Worm (Caenorhabditis elegans): ENCODE data around the gene cpn-2.
A peak's percentile ranks its signal among the peaks of the same experiment; 100 is the strongest.

ce11 chrII:319459-319858, 18.1 kb upstream of the cpn-2 start, which contains the start of gene far-7:
- TF ChIP-seq unc-62 (GFP tag; optimal IDR thresholded peaks at IDR 0.05) (no peak), ceh-82 (tag; optimal IDR thresholded peaks at IDR 0.05) (no peak), efl-1 (optimal IDR thresholded peaks at IDR 0.05) (no peak), efl-1 (GFP tag; optimal IDR thresholded peaks at IDR 0.05 in 1 of 2) (peak in 1 of 2 experiments; percentile 12), unc-86 (tag; optimal IDR thresholded peaks at IDR 0.05) (no peak), lin-15B (tag; optimal IDR thresholded peaks at IDR 0.05) (no peak)
